Fruit fly (Drosophila melanogaster): ENCODE results near the gene CG9500.

CG9500 gene

dm6 chr2L:6339010-6339897, 18.9 kb downstream of the CG9500 start (continued):
- TF ChIP-seq phol (tag; optimal IDR thresholded peaks at IDR 0.05) (peak; percentile 46), ind (GFP tag; optimal IDR thresholded peaks at IDR 0.05) (peak; percentile 40), ftz-f1 (GFP tag; optimal IDR thresholded peaks at IDR 0.05) (peak; percentile 96), CG3838 (GFP tag; optimal IDR thresholded peaks at IDR 0.05) (no peak), pum (GFP tag; optimal IDR thresholded peaks at IDR 0.05) (peak; percentile 25), CG3281 (GFP tag; optimal IDR thresholded peaks at IDR 0.05) (peak; percentile 59), odd (GFP tag; optimal IDR thresholded peaks at IDR 0.05) (no peak), NfI (GFP tag; optimal IDR thresholded peaks at IDR 0.05) (peak; percentile 14), CG17912 (GFP tag; optimal IDR thresholded peaks at IDR 0.05) (no peak), corto (GFP tag; optimal IDR thresholded peaks at IDR 0.05) (no peak), CG12744 (GFP tag; optimal IDR thresholded peaks at IDR 0.05) (no peak), CG4282 (GFP tag; optimal IDR thresholded peaks at IDR 0.05) (no peak), H2.0 (GFP tag; IDR thresholded peaks at IDR 0.05) (peak; percentile 41; the same call in 1 of the 2 replicates), dpn (GFP tag; optimal IDR thresholded peaks at IDR 0.05) (peak; percentile 9 to 52), ttk (GFP tag; IDR thresholded peaks at IDR 0.05) (no peak), bigmax (GFP tag; optimal IDR thresholded peaks at IDR 0.05) (no peak), CG34422 (GFP tag; IDR thresholded peaks at IDR 0.05) (peak; percentile 69; the same call in 2 of the 3 replicates), Nf-YA (GFP tag; IDR thresholded peaks at IDR 0.05) (no peak), gem (tag; optimal IDR thresholded peaks at IDR 0.05) (peak; percentile 73), CG18011 (GFP tag; optimal IDR thresholded peaks at IDR 0.05) (peak; percentile 38), CkIIα-i1 (GFP tag; IDR thresholded peaks at IDR 0.05) (no peak), Ada2b (GFP tag; IDR thresholded peaks at IDR 0.05) (peak; percentile 25; the same call in 1 of the 2 replicates), CG31441 (GFP tag; IDR thresholded peaks at IDR 0.05) (peak; percentile 8; the same call in 1 of the 2 replicates), Mrtf (GFP tag; IDR thresholded peaks at IDR 0.05) (no peak), grau (tag; optimal IDR thresholded peaks at IDR 0.05) (peak; percentile 95), CG11723 (GFP tag; optimal IDR thresholded peaks at IDR 0.05) (no peak), CG7963 (GFP tag; IDR thresholded peaks at IDR 0.05; ENCODE audit: partially characterized antibody) (no peak), CG7839 (tag; optimal IDR thresholded peaks at IDR 0.05) (peak; percentile 53), CG34376 (GFP tag; optimal IDR thresholded peaks at IDR 0.05) (no peak), NC2α (GFP tag; optimal IDR thresholded peaks at IDR 0.05) (no peak), CG33213 (GFP tag; optimal IDR thresholded peaks at IDR 0.05) (peak; percentile 62), ash1 (GFP tag; optimal IDR thresholded peaks at IDR 0.05) (no peak), Nf-YB (GFP tag; optimal IDR thresholded peaks at IDR 0.05) (no peak), gro (GFP tag; optimal IDR thresholded peaks at IDR 0.05) (peak; percentile 37), Meics (GFP tag; optimal IDR thresholded peaks at IDR 0.05) (peak; percentile 47), Dref (GFP tag; IDR thresholded peaks at IDR 0.05) (no peak), trh (GFP tag; optimal IDR thresholded peaks at IDR 0.05) (no peak), CG10543 (GFP tag; optimal IDR thresholded peaks at IDR 0.05) (peak; percentile 33), pfk (GFP tag; optimal IDR thresholded peaks at IDR 0.05) (no peak), CG2120 (GFP tag; optimal IDR thresholded peaks at IDR 0.05) (peak; percentile 71), ERR (GFP tag; optimal IDR thresholded peaks at IDR 0.05) (no peak), CG8281 (tag; optimal IDR thresholded peaks at IDR 0.05) (no peak), Hr3 (GFP tag; optimal IDR thresholded peaks at IDR 0.05) (peak; percentile 28), bcd (GFP tag; optimal IDR thresholded peaks at IDR 0.05) (peak; percentile 4), sug (tag; optimal IDR thresholded peaks at IDR 0.05) (no peak), jing (GFP tag; optimal IDR thresholded peaks at IDR 0.05) (no peak), lov (optimal IDR thresholded peaks at IDR 0.05) (no peak), lov (GFP tag; IDR thresholded peaks at IDR 0.05) (peak; percentile 4; the same call in 1 of the 3 replicates), CG2889 (GFP tag; IDR thresholded peaks at IDR 0.05) (0 out of 3 replicates have a peak, but pooled peaks have one; percentile 5)

Measured in whole organism, embryonic.